Worm (Caenorhabditis elegans) whole organism, L3 larva: ENCODE data around the gene W02G9.4.

Experiments used
- elt-1 ChIP-seq: fragments of 150-350 bp; optimal IDR thresholded peaks from 2 replicates; lab custom pipeline; 2014; ENCODE audit warnings: missing biosample characterization, missing genetic modification characterization
- elt-3 ChIP-seq, 3 experiments: fragments of 150-350 bp in 1 of 3; sonication (generic microtip) in 2 of 3; optimal IDR thresholded peaks; 2 replicates in 2 of 3; 4 replicates in 1 of 3; lab custom pipeline; 2014 to 2017; ENCODE audit warnings: missing biosample characterization in 3 of 3, missing genetic modification characterization in 3 of 3
- mdl-1 ChIP-seq: fragments of 150-350 bp; optimal IDR thresholded peaks from 2 replicates; lab custom pipeline; 2014; ENCODE audit warnings: missing biosample characterization, missing genetic modification characterization
- mml-1 ChIP-seq: fragments of 150-350 bp; sonication (generic microtip); optimal IDR thresholded peaks from 3 replicates; lab custom pipeline; 2014; ENCODE audit warnings: missing biosample characterization, missing genetic modification characterization
- nhr-12 ChIP-seq: fragments of 150-350 bp; optimal IDR thresholded peaks from 2 replicates; lab custom pipeline; 2014; ENCODE audit warnings: missing biosample characterization, missing genetic modification characterization
- nhr-237 ChIP-seq: fragments of 150-350 bp; optimal IDR thresholded peaks from 2 replicates; lab custom pipeline; 2014; ENCODE audit warnings: missing biosample characterization, missing genetic modification characterization
- nhr-77 ChIP-seq: fragments of 150-350 bp; optimal IDR thresholded peaks from 2 replicates; lab custom pipeline; 2014; ENCODE audit warnings: missing biosample characterization, missing genetic modification characterization
- pha-4 ChIP-seq: fragments of 150-350 bp; optimal IDR thresholded peaks from 2 replicates; lab custom pipeline; 2014; ENCODE audit warnings: missing biosample characterization, missing genetic modification reagents, missing genetic modification characterization
- zag-1 ChIP-seq: fragments of 150-350 bp; optimal IDR thresholded peaks from 2 replicates; lab custom pipeline; 2014; ENCODE audit warnings: missing biosample characterization, missing genetic modification characterization
- ztf-11 ChIP-seq: fragments of 150-350 bp; optimal IDR thresholded peaks from 2 replicates; lab custom pipeline; 2014; ENCODE audit warnings: missing biosample characterization, missing genetic modification characterization

DNA sequence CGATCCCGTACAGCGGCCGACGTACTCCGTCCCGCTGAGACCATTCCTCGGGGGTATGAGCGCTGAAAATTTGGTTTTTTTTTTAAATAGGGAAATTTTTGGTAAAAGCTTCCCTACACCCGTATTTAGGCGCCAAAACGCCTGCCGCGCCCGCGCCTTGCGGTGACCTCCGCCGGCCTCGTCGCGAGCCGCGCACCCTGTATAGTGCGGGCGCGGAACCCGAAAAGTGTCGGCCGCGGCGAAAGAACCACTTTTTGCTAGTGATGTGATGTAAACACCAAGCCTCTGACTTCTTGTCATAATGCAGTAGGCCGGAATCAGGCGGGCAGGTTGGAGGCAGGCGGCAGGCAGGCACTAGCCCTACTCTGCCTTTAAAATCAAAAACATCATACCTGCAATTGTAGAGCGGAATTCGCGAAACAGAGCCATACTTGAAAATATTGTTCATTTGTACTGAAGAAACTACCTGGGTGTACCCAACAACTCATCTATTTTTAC lies 52.0 kb downstream of the W02G9.4 start, which contains the start of gene srt-29:
- TF ChIP-seq nhr-12 (tag; lab: Kevin White, UChicago) (no peak), pha-4 (tag; lab: Kevin White, UChicago) (no peak), elt-3 (tag; optimal IDR thresholded peaks at IDR 0.05; lab: Kevin White, UChicago) (no peak), mdl-1 (tag; lab: Kevin White, UChicago) (no peak), nhr-237 (no peak), ztf-11 (tag; lab: Kevin White, UChicago) (no peak), elt-1 (no peak), zag-1 (no peak), mml-1 (tag; lab: Kevin White, UChicago) (no peak), nhr-77 (no peak)
